Worm (Caenorhabditis elegans) whole organism, mixed stage, embryonic: ENCODE results near the gene islo-1.

Experiments
- M03D4.4 ChIP-seq: sonication (generic microtip); optimal IDR thresholded peaks from 2 replicates; lab custom pipeline; 2017; ENCODE audit warnings: mild to moderate bottlenecking, missing genetic modification characterization, missing compliant biosample characterization
- blmp-1 ChIP-seq: fragments of 150-350 bp; optimal IDR thresholded peaks from 2 replicates; lab custom pipeline; 2014; ENCODE audit warnings: missing biosample characterization, missing genetic modification characterization
- ces-1 ChIP-seq: fragments of 150-350 bp; optimal IDR thresholded peaks from 2 replicates; lab custom pipeline; 2014; ENCODE audit warnings: missing biosample characterization, missing genetic modification reagents, missing genetic modification characterization
- cnd-1 ChIP-seq: fragments of 200-800 bp; sonication (Bioruptor generic); optimal IDR thresholded peaks from 2 replicates; lab custom pipeline; 2018; ENCODE audit warnings: mild to moderate bottlenecking, missing genetic modification characterization, missing compliant biosample characterization
- elt-3 ChIP-seq: fragments of 150-350 bp; optimal IDR thresholded peaks from 2 replicates; lab custom pipeline; 2014; ENCODE audit warnings: missing biosample characterization, missing genetic modification characterization
- flh-1 ChIP-seq: fragments of 200-800 bp; sonication (Bioruptor generic); optimal IDR thresholded peaks from 2 replicates; lab custom pipeline; 2018; ENCODE audit warnings: mild to moderate bottlenecking, missing genetic modification characterization, moderate library complexity, missing compliant biosample characterization
- lin-13 ChIP-seq: fragments of 150-350 bp; optimal IDR thresholded peaks from 2 replicates; lab custom pipeline; 2014; ENCODE audit warnings: missing biosample characterization, missing genetic modification characterization
- mls-2 ChIP-seq: sonication (generic microtip); optimal IDR thresholded peaks from 2 replicates; lab custom pipeline; 2016; ENCODE audit warnings: mild to moderate bottlenecking, missing genetic modification characterization, moderate library complexity, missing compliant biosample characterization
- nhr-237 ChIP-seq: fragments of 150-350 bp; optimal IDR thresholded peaks from 2 replicates; lab custom pipeline; 2014; ENCODE audit warnings: missing biosample characterization, missing genetic modification characterization
- sem-2 ChIP-seq: fragments of 200-800 bp; sonication (Bioruptor generic); optimal IDR thresholded peaks from 2 replicates; lab custom pipeline; 2018; ENCODE audit warnings: mild to moderate bottlenecking, missing genetic modification characterization, missing compliant biosample characterization
- sptf-1 ChIP-seq: sonication (generic microtip); optimal IDR thresholded peaks from 2 replicates; lab custom pipeline; 2017; ENCODE audit warnings: mild to moderate bottlenecking, missing genetic modification characterization, moderate library complexity, missing compliant biosample characterization
- unc-120 ChIP-seq: sonication (generic microtip); optimal IDR thresholded peaks from 2 replicates; lab custom pipeline; 2017; ENCODE audit warnings: missing genetic modification characterization, missing compliant biosample characterization; ENCODE audit not compliant: poor library complexity, severe bottlenecking
- unc-62 ChIP-seq: fragments of 150-350 bp; optimal IDR thresholded peaks from 2 replicates; lab custom pipeline; 2014; ENCODE audit warnings: missing biosample characterization, missing genetic modification reagents, missing genetic modification characterization
- zip-8 ChIP-seq: fragments of 150-350 bp; optimal IDR thresholded peaks from 2 replicates; lab custom pipeline; 2014; ENCODE audit warnings: missing biosample characterization, missing genetic modification characterization
- ztf-11 ChIP-seq: fragments of 150-350 bp; optimal IDR thresholded peaks from 2 replicates; lab custom pipeline; 2014; ENCODE audit warnings: missing biosample characterization, missing genetic modification characterization

islo-1 gene

ce11 chrIV:8183313-8183712 lies 47.1 kb downstream of the islo-1 start:
- TF ChIP-seq lin-13 (tag; lab: Kevin White, UChicago): no peak
- TF ChIP-seq unc-62: no peak
- TF ChIP-seq flh-1 (GFP tag; lab: Kevin White, UChicago): no peak
- no peak for TF ChIP-seq zip-8 (tag; lab: Kevin White, UChicago)
- peak; percentile 36 for TF ChIP-seq cnd-1 (tag; lab: Kevin White, UChicago)
- peak; percentile 43 for TF ChIP-seq sptf-1
- peak; percentile 81 for TF ChIP-seq ces-1 (GFP tag; lab: Kevin White, UChicago)
- no peak for TF ChIP-seq unc-120 (tag; lab: Kevin White, UChicago)
- peak; percentile 8 for TF ChIP-seq M03D4.4 (tag; lab: Kevin White, UChicago)
- no peak for TF ChIP-seq nhr-237
- no peak for TF ChIP-seq blmp-1 (tag; lab: Kevin White, UChicago)
- TF ChIP-seq elt-3: no peak
- no peak for TF ChIP-seq sem-2
- peak; percentile 63 for TF ChIP-seq mls-2 (tag; lab: Kevin White, UChicago)
- no peak for TF ChIP-seq ztf-11 (tag; lab: Kevin White, UChicago)
